Fruit fly (Drosophila melanogaster) whole organism, larva: ENCODE measurements around the gene CG42578.
"Not testable (repeated sequence)": the region's sequence is repeated elsewhere in the genome, so short reads cannot be mapped to it uniquely, and the experiment has no call there.

ENCODE experiments used
- noc ChIP-seq: fragments of 200-800 bp; sonication (Bioruptor generic); optimal IDR thresholded peaks from 3 replicates; lab custom pipeline; 2019; ENCODE audit warnings: missing biosample characterization, mild to moderate bottlenecking, missing genetic modification characterization, moderate library complexity

The CG42578 gene

DNA sequence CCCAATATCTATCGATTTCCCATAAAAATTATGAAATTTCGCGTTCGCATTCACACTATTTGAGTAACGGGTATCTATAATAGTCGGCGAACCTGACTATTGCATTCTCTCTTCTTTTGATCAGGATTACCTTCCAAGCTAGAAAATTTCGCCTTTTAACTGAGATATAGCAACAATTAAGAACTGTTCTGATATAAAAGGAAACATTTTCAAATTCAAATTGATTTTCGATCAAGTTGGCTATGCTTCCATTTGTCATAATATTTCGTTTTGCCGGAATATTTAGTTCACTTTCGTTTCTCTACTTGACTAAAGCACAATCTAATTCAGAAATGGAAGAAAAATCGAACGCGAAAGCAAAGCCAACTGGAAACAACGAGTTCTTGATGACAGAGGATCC, at the start of gene CG42578:
Gene CG42578, plus strand, starts transcription at position 301 of the 400 bp plus-strand sequence.
- not testable (repeated sequence) for TF ChIP-seq noc (tag; lab: Kevin White, UChicago)

dm6 chrX:20411635-20412034, 34.5 kb upstream of the CG42578 start:
- TF ChIP-seq noc (tag; lab: Kevin White, UChicago) = no peak

DNA sequence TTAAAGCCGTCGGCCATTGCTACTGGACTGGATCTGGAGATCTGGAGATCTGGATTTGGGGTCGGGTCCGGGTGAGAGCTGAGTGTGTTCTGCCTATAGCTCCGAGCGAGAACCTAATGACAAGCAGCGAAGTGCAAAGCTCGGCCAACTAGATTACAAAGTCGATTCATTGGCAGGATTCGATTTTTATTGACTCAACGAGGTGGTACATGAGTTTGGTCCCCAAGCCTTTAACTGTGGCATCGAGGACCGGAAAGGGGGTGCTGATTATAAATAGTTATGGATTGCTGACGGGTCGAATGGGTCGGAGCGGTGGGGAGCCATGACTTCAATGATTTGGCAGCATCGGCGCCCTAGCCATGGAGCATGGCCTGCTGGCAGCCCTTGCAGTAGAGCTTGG, 32.7 kb upstream of the CG42578 start, which contains the start of gene CG15459:
Gene CG15459, minus strand, starts transcription at position 101 of the 400 bp plus-strand sequence.
- no peak for TF ChIP-seq noc (tag; lab: Kevin White, UChicago)

dm6 chrX:20414099-20414498, 32.1 kb upstream of the CG42578 start, which contains the start of gene CG15458:
Gene CG15458 (minus strand): TSS chrX:20414199.
- TF ChIP-seq noc (tag; lab: Kevin White, UChicago) = no peak

- TF ChIP-seq noc (tag; lab: Kevin White, UChicago) = no peak
These were observed 30.7 kb upstream of the CG42578 start, which contains the start of gene Obp19a for dm6 chrX:20415444-20415843. Gene Obp19a (plus strand): TSS chrX:20415744.

DNA sequence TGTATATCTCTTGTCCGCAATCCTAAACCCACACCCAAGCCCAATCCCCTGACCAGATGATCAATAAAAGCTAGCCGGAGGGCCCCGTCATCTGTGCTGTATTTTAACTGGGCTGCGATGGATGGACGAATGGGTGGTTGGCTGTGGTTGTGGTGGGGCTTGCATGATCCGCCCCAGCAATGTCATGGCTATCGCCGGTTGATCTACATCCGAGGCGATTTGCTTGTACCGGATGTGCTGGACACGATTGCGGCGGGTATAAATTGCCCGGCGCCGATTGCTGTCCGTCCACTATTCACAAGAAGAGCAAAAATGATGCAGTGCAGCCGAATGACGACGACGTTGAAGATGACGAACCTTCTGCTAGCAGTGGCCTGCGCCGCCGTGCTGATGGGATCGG, 29.7 kb upstream of the CG42578 start, which contains the start of gene Obp19b:
Gene Obp19b, plus strand, starts transcription at position 301 of the 400 bp plus-strand sequence.
- TF ChIP-seq noc (tag; lab: Kevin White, UChicago) = no peak

DNA sequence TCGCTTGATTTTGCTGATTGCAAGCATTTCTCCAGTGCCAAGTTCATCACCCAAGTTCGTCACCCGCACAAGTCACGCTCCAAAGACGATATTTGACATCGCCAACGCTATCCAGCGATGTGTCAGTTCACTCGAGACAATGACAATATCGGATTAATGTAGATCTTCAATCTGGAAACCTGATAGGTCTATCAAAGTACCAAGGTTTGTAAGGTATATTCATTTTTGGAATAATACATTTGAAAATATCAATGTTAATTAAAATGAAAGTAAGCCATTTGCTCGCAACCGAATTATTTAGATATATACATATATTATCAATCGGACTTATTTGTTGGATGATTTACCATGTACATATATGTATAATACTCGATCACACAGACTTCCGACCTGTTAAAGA, 27.3 kb upstream of the CG42578 start, which contains the start of gene Obp19c:
Gene Obp19c, minus strand, starts transcription at position 101 of the 400 bp plus-strand sequence.
- no peak for TF ChIP-seq noc (tag; lab: Kevin White, UChicago)

DNA sequence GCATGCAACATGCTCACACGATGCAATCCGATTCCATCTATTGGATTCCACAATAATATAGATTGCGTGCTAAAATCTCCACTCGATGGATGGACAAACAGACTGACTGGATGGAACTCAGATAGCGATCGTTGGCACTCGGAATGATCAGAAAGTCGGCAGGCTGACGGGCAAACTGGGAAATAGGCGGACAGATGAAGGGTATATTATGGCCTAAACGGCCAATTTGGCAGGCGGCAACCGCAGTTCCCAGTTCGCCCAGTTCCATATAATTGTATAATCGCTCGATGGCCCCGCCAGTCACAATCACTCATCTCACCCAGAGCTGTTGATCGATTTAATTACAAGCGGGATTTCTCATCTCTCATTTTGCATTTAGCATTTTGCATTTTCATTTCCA, 26.9 kb upstream of the CG42578 start, which contains the start of gene Obp19d:
Gene Obp19d, plus strand, starts transcription at position 301 of the 400 bp plus-strand sequence.
- no peak for TF ChIP-seq noc (tag; lab: Kevin White, UChicago)

- TF ChIP-seq noc (tag; lab: Kevin White, UChicago) = no peak
These were observed 23.0 kb upstream of the CG42578 start for dm6 chrX:20423158-20423557.

DNA sequence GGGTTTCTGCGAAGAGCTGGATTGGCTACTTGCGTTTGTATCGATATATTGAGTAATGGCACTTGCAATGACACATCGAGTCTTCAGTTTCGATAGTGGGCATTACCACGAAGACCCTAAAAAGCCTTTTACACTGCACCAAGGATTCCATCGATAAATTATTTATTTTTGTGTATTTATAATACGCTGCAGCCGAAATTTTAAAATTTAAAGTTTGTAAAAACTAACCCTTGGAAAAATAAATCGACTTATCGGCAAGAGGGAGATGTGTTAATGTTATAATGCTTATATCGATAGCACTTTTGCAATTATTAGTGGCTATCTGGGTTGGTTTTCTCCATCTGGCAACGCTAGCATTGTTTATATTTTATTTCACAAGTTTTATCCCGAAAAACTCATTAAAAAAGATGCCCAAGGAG, 22.4 kb upstream of the CG42578 start, which contains the start of the genes Pp4-19C and cactin:
Gene Pp4-19C, minus strand, starts transcription at position 256 of the 419 bp plus-strand sequence.
Gene cactin, plus strand, starts transcription at position 323 of the 419 bp plus-strand sequence.
- TF ChIP-seq noc (tag; lab: Kevin White, UChicago) = no peak

DNA sequence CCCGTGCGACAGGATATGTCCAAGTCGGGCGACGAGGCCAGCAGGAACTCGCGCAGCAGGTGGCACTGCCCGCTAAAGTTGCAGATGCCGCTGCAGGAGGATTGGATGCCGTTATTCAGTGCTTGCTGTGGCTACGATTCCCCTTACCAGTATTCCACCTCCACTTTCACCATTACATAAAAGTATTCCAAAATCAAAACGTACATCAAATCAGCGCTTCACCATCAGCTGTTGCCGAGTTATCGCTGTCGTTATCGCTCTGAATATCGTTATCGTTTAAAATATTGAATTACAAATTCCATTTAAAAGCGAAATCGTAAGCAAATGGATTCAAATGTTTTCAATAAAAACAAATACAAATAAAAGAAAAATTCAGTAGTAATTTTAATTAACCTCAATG, 19.4 kb upstream of the CG42578 start, which contains the start of gene CG15456:
Gene CG15456, minus strand, starts transcription at position 225 of the 400 bp plus-strand sequence.
- no peak for TF ChIP-seq noc (tag; lab: Kevin White, UChicago)

DNA sequence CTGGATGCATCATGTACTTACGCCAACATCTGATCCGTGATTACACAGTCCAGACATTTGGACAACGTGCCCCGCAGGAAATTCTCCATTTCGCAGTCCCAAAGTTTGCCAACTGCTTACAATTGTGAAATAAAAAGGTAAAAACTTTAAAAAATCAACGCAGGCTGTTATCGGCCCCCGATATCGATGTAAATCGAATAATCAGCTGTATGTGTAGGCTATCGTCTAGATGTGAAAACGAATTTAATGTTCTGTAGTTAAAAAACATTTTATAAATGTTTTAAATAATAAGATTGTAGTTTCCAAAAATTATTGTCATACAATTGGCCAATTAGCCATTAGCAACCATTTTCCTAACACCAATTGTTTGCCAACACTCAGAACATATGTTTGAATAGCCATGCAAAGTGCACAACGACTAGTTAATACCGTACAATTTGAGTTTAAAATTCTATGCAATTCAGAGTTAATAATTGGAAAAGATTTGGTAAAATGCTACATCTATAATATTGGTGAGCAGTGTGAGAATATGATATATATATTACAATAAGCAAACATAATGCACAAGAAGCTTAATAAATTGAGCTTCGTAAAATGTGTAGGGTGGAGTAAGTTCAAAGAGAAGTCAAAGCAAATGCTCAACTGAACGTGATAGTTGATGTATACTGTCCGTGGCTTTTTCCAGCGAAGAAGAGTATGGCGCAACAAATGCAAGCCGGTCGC, 16.5 kb upstream of the CG42578 start, which contains the start of the genes CG11710 and mal:
Gene CG11710, minus strand, starts transcription at position 192 of the 723 bp plus-strand sequence.
Gene mal, plus strand, starts transcription at position 194 of the 723 bp plus-strand sequence.
- peak; percentile 84 for TF ChIP-seq noc (tag; lab: Kevin White, UChicago)

DNA sequence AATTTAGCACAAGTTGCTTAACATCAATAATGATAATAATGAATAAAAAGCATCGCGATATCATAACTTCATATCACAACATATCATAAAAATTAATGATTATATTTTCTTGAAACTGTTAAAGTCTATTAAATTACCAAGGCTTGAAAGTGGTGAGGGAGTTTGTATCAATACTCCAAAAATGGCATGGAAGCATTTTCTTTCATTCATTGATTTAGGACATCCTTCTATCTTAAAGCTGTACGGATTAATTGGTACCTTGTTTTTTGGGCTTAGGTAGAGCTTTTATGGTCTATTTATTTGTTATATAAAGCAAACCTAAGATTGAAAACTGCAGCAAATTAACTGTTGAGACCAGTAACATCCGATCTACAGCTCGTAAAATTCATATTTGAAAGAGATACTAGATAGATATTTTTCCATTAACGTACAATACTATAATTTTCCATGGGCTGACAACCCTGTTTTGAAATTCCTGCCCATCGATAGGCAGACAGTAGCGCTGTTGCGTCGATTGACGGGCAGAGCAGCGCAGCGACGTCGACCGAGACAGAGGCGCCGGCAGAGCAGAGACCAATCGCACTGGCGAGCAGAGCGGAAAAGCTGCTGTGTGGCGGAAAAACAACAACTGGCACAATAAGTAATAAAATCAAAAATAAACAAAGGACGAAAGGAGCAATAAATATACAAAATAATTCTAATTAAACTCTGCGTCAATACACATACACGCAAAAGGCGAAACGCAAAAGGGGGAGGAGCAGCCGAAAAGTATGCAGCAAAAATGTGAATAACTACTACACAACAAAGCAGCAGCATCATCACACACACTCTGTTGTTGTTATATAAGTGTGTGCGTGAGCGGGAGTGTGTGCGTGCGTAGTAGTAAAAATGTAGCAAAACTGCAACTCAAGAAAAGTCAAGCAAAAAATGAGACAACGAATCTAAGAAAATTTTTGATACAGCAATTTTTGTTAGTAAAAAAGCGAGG, 12.5 kb upstream of the CG42578 start, which contains the start of gene CG1695:
Gene CG1695, plus strand, starts transcription at position 606 of the 988 bp plus-strand sequence.
- TF ChIP-seq noc (tag; lab: Kevin White, UChicago) = no peak

- TF ChIP-seq noc (tag; lab: Kevin White, UChicago) = no peak
These were observed 11.6 kb upstream of the CG42578 start for dm6 chrX:20434534-20434933.

dm6 chrX:20436866-20437265, 9.3 kb upstream of the CG42578 start:
- TF ChIP-seq noc (tag; lab: Kevin White, UChicago) = no peak
